Worm (Caenorhabditis elegans) whole organism, L1 larva: ENCODE measurements around the gene idpc-1.

Source experiments
- C04F5.9 ChIP-seq: sonication (generic microtip); optimal IDR thresholded peaks from 2 replicates; lab custom pipeline; 2016; ENCODE audit warnings: missing genetic modification characterization, missing compliant biosample characterization
- C16A3.4 ChIP-seq: fragments of 150-350 bp; optimal IDR thresholded peaks from 2 replicates; lab custom pipeline; 2014; ENCODE audit warnings: missing biosample characterization, missing genetic modification characterization
- alr-1 ChIP-seq: fragments of 200-800 bp; sonication (Bioruptor generic); optimal IDR thresholded peaks from 2 replicates; lab custom pipeline; 2018; ENCODE audit warnings: borderline replicate concordance, mild to moderate bottlenecking, missing genetic modification characterization, missing compliant biosample characterization
- blmp-1 ChIP-seq: fragments of 150-350 bp; optimal IDR thresholded peaks from 2 replicates; lab custom pipeline; 2014; ENCODE audit warnings: missing biosample characterization, missing genetic modification characterization
- ceh-88 ChIP-seq: fragments of 200-800 bp; sonication (Bioruptor generic); IDR thresholded peaks from 2 replicates; pipeline ENCODE4 v1.3.6; 2022; ENCODE audit warnings: missing genetic modification characterization, missing compliant biosample characterization
- ceh-90 ChIP-seq: sonication (generic microtip); optimal IDR thresholded peaks from 2 replicates; lab custom pipeline; 2016; ENCODE audit warnings: missing genetic modification characterization, missing compliant biosample characterization
- ces-1 ChIP-seq: fragments of 150-350 bp; optimal IDR thresholded peaks from 2 replicates; lab custom pipeline; 2014; ENCODE audit warnings: missing biosample characterization, missing genetic modification reagents, missing genetic modification characterization
- dsc-1 ChIP-seq: sonication (generic microtip); optimal IDR thresholded peaks from 2 replicates; lab custom pipeline; 2016; ENCODE audit warnings: mild to moderate bottlenecking, missing genetic modification characterization, missing compliant biosample characterization
- efl-1 ChIP-seq, 4 experiments: fragments of 150-350 bp; optimal IDR thresholded peaks in 3 of 4; peaks in 1 of 4; 1 replicate in 1 of 4; 2 replicates in 3 of 4; lab custom pipeline; 2014; ENCODE audit warnings: missing biosample characterization in 2 of 4, missing genetic modification characterization in 2 of 4, missing genetic modification reagents in 2 of 4
- efl-3 ChIP-seq: fragments of 200-800 bp; sonication (Bioruptor generic); optimal IDR thresholded peaks from 2 replicates; lab custom pipeline; 2018; ENCODE audit warnings: mild to moderate bottlenecking, missing genetic modification characterization, missing compliant biosample characterization
- egl-13 ChIP-seq: sonication (generic microtip); optimal IDR thresholded peaks from 2 replicates; lab custom pipeline; 2016; ENCODE audit warnings: missing genotype, missing genetic modification reagents, missing genetic modification characterization, missing compliant biosample characterization
- egl-27 ChIP-seq, 2 experiments: fragments of 150-350 bp in 1 of 2; sonication (generic microtip); optimal IDR thresholded peaks; 3 replicates each; lab custom pipeline; 2017 to 2018; ENCODE audit warnings: missing biosample characterization in 2 of 2, missing genetic modification characterization in 2 of 2, missing genetic modification reagents in 2 of 2
- elt-2 ChIP-seq: sonication (generic microtip); optimal IDR thresholded peaks from 2 replicates; lab custom pipeline; 2016; ENCODE audit warnings: missing genetic modification characterization, mild to moderate bottlenecking, inconsistent platforms, missing compliant biosample characterization, missing genetic modification reagents
- fkh-10 ChIP-seq: sonication (generic microtip); optimal IDR thresholded peaks from 2 replicates; lab custom pipeline; 2017; ENCODE audit warnings: missing biosample characterization, missing genetic modification reagents, missing genetic modification characterization
- isw-1 ChIP-seq: fragments of 200-800 bp; sonication (Bioruptor generic); IDR thresholded peaks from 2 replicates; pipeline ENCODE4 v1.3.6; 2022; ENCODE audit warnings: missing genetic modification characterization, missing compliant biosample characterization
- lin-14 ChIP-seq: fragments of 200-800 bp; sonication (Bioruptor generic); optimal IDR thresholded peaks from 2 replicates; lab custom pipeline; 2018; ENCODE audit warnings: mild to moderate bottlenecking, missing genetic modification characterization, moderate library complexity, missing compliant biosample characterization
- lin-35 ChIP-seq, 2 experiments: fragments of 150-350 bp; optimal IDR thresholded peaks; 2 replicates each; lab custom pipeline; 2014; ENCODE audit warnings: missing biosample characterization in 2 of 2, missing genetic modification characterization in 2 of 2, missing genetic modification reagents in 2 of 2
- lir-3 ChIP-seq: sonication (generic microtip); optimal IDR thresholded peaks from 2 replicates; lab custom pipeline; 2016; ENCODE audit warnings: mild to moderate bottlenecking, missing genetic modification characterization, moderate library complexity, missing compliant biosample characterization; ENCODE audit not compliant: poor library complexity
- mab-9 ChIP-seq: fragments of 200-800 bp; sonication (Bioruptor generic); IDR thresholded peaks from 2 replicates; pipeline ENCODE4 v1.3.6; 2022; ENCODE audit warnings: missing genetic modification reagents, missing genetic modification characterization, missing compliant biosample characterization
- mef-2 ChIP-seq: fragments of 150-350 bp; optimal IDR thresholded peaks from 2 replicates; lab custom pipeline; 2014; ENCODE audit warnings: missing biosample characterization, missing genetic modification characterization
- mep-1 ChIP-seq: fragments of 150-350 bp; optimal IDR thresholded peaks from 2 replicates; lab custom pipeline; 2014; ENCODE audit warnings: missing biosample characterization, missing genetic modification characterization
- nhr-19 ChIP-seq: fragments of 200-800 bp; sonication (Bioruptor generic); conservative IDR thresholded peaks from 2 replicates; pipeline ENCODE4 v1.3.6; 2022; ENCODE audit warnings: missing genetic modification characterization, missing compliant biosample characterization
- nhr-20 ChIP-seq: sonication (generic microtip); optimal IDR thresholded peaks from 2 replicates; lab custom pipeline; 2016; ENCODE audit warnings: mild to moderate bottlenecking, missing genetic modification characterization, missing compliant biosample characterization
- nhr-47 ChIP-seq: sonication (generic microtip); optimal IDR thresholded peaks from 2 replicates; lab custom pipeline; 2016; ENCODE audit warnings: mild to moderate bottlenecking, missing genetic modification characterization, moderate library complexity, missing compliant biosample characterization
- nhr-71 ChIP-seq: sonication (generic microtip); optimal IDR thresholded peaks from 2 replicates; lab custom pipeline; 2016; ENCODE audit warnings: mild to moderate bottlenecking, missing genetic modification characterization, moderate library complexity, missing compliant biosample characterization
- nhr-77 ChIP-seq: fragments of 150-350 bp; optimal IDR thresholded peaks from 2 replicates; lab custom pipeline; 2014; ENCODE audit warnings: missing biosample characterization, missing genetic modification characterization
- nhr-85 ChIP-seq: sonication (generic microtip); peaks from one replicate; lab custom pipeline; 2016; ENCODE audit warnings: missing genetic modification characterization, inconsistent platforms, missing compliant biosample characterization
- nhr-90 ChIP-seq: sonication (generic microtip); optimal IDR thresholded peaks from 2 replicates; lab custom pipeline; 2016; ENCODE audit warnings: mild to moderate bottlenecking, missing genetic modification characterization, missing compliant biosample characterization; ENCODE audit not compliant: poor library complexity
- pqm-1 ChIP-seq: sonication (generic microtip); optimal IDR thresholded peaks from 3 replicates; lab custom pipeline; 2017; ENCODE audit warnings: missing biosample characterization, missing genetic modification characterization
- snu-23 ChIP-seq: sonication (generic microtip); optimal IDR thresholded peaks from 2 replicates; lab custom pipeline; 2016; ENCODE audit warnings: missing genetic modification characterization, missing compliant biosample characterization
- sptf-1 ChIP-seq: fragments of 150-350 bp; optimal IDR thresholded peaks from 2 replicates; lab custom pipeline; 2014; ENCODE audit warnings: missing biosample characterization, missing genetic modification characterization
- swsn-7 ChIP-seq: sonication (generic microtip); optimal IDR thresholded peaks from 2 replicates; lab custom pipeline; 2016; ENCODE audit warnings: missing genetic modification characterization, missing compliant biosample characterization
- tbx-2 ChIP-seq: sonication (generic microtip); optimal IDR thresholded peaks from 2 replicates; lab custom pipeline; 2016; ENCODE audit warnings: missing genetic modification characterization, missing compliant biosample characterization
- unc-130 ChIP-seq: fragments of 150-350 bp; optimal IDR thresholded peaks from 2 replicates; lab custom pipeline; 2017; ENCODE audit warnings: missing biosample characterization, missing genetic modification characterization, inconsistent platforms
- unc-30 ChIP-seq: sonication (generic microtip); optimal IDR thresholded peaks from 2 replicates; lab custom pipeline; 2017; ENCODE audit warnings: missing biosample characterization, missing genetic modification characterization
- unc-62 ChIP-seq: fragments of 150-350 bp; optimal IDR thresholded peaks from 2 replicates; lab custom pipeline; 2014; ENCODE audit warnings: missing biosample characterization, missing genetic modification reagents, missing genetic modification characterization
- zag-1 ChIP-seq: fragments of 150-350 bp; optimal IDR thresholded peaks from 2 replicates; lab custom pipeline; 2014; ENCODE audit warnings: missing biosample characterization, missing genetic modification characterization

The idpc-1 gene

DNA sequence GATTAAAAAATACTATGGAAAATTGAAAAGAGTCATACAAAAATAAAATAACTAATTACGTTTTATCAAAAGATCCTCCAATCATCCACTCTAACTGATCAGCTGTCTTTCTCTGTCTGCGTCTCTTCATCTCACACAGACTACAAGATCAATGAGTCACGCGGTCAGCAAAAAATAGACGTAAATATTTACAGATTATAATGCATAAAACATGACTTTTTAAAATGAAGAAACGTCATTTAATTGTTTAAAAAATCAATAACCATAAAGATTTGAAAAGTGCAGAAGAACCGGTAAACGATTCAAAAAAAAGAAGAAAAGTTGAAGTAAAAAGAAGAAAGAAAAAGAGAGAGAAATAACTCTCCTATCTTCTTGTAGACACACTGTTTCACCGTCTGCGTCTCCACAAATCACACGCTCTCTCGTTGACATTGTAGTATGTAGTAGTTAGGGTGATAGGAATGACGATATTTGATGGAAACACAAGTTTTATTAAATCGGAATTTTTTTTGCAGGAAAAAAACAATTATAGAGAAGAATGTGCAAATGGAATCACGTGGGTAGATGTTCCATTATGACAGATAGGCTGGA lies 17.9 kb downstream of the idpc-1 start (continued):
- peak; percentile 3 for TF ChIP-seq dsc-1 (tag; lab: Kevin White, UChicago)
- no peak for TF ChIP-seq ces-1 (GFP tag; lab: Kevin White, UChicago)
- TF ChIP-seq nhr-77 (tag; lab: Kevin White, UChicago), result no peak
- peak; percentile 30 for TF ChIP-seq swsn-7 (tag; lab: Kevin White, UChicago)
- TF ChIP-seq fkh-10, result no peak
- peak; percentile 32; the same call in 1 of the 2 replicates for TF ChIP-seq nhr-19 (GFP tag; lab: Robert Waterston, UW)
- TF ChIP-seq lir-3, result peak; percentile 15
- TF ChIP-seq mep-1 (tag; lab: Kevin White, UChicago), result peak; percentile 72
- peak; percentile 73 for TF ChIP-seq nhr-20 (tag; lab: Kevin White, UChicago)
- peak; percentile 65 for TF ChIP-seq elt-2 (tag; lab: Kevin White, UChicago)
- TF ChIP-seq egl-27 (tag; optimal IDR thresholded peaks at IDR 0.05; lab: Kevin White, UChicago), result no peak
- TF ChIP-seq ceh-90 (tag; lab: Kevin White, UChicago), result no peak
- peak; percentile 81 for TF ChIP-seq nhr-71 (tag; lab: Kevin White, UChicago)
- peak; percentile 61 for TF ChIP-seq snu-23
- no peak for TF ChIP-seq isw-1 (GFP tag; lab: Robert Waterston, UW)
- peak; percentile 22 for TF ChIP-seq nhr-47 (tag; lab: Kevin White, UChicago)
- TF ChIP-seq efl-1 (optimal IDR thresholded peaks at IDR 0.05; lab: Kevin White, UChicago), result peak in 1 of 2 experiments; percentile 16
- TF ChIP-seq efl-1 (GFP tag; optimal IDR thresholded peaks at IDR 0.05 in 1 of 2; lab: Kevin White, UChicago), result peak; percentile 16 to 88
- no peak for TF ChIP-seq sptf-1 (tag; lab: Kevin White, UChicago)
- TF ChIP-seq zag-1, result no peak

ce11 chrIII:11446826-11447225 lies 19.8 kb downstream of the idpc-1 start:
- TF ChIP-seq nhr-47 (tag; lab: Kevin White, UChicago), result no peak
- TF ChIP-seq efl-1 (optimal IDR thresholded peaks at IDR 0.05; lab: Kevin White, UChicago), result no peak
- peak in 1 of 2 experiments; percentile 11 for TF ChIP-seq efl-1 (GFP tag; optimal IDR thresholded peaks at IDR 0.05 in 1 of 2; lab: Kevin White, UChicago)

DNA sequence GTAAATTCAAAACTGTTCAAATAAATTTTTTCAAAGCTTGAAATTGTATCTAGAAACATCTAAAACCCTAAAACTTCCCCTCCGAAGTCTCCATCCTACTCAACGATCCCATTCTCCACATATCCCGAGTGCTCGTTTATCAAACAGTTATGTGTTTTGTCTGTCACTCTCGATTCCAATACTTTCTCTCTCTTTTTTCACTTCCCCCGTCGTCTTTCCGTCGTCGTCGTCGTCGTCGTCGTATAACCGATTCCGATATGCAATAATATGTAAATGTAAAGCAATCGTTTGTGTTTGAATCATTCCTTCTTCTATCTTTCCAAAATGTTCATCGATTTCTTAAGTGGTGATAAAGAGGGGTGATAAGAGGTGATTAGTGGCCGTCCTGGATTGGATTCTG lies 21.3 kb downstream of the idpc-1 start:
- no peak for TF ChIP-seq efl-3 (GFP tag; lab: Kevin White, UChicago)
- no peak for TF ChIP-seq alr-1 (tag; lab: Kevin White, UChicago)
- TF ChIP-seq blmp-1 (tag; lab: Kevin White, UChicago), result peak; percentile 54
- TF ChIP-seq, all 84 proteins: peak for 1

ce11 chrIII:11451380-11451779 lies 24.4 kb downstream of the idpc-1 start:
- TF ChIP-seq C04F5.9 (tag; lab: Kevin White, UChicago), result no peak
- TF ChIP-seq nhr-85 (tag; lab: Kevin White, UChicago), result peak; percentile 59
- TF ChIP-seq nhr-90 (tag; lab: Kevin White, UChicago), result no peak
- TF ChIP-seq dsc-1 (tag; lab: Kevin White, UChicago), result peak; percentile 15
- TF ChIP-seq lin-14, result peak; percentile 44
- TF ChIP-seq blmp-1 (tag; lab: Kevin White, UChicago), result peak; percentile 45

ce11 chrIII:11452530-11452929 lies 25.5 kb downstream of the idpc-1 start:
- TF ChIP-seq mef-2, result no peak
- TF ChIP-seq swsn-7 (tag; lab: Kevin White, UChicago), result no peak
- no peak for TF ChIP-seq elt-2 (tag; lab: Kevin White, UChicago)
- no peak for TF ChIP-seq ceh-88 (GFP tag; lab: Robert Waterston, UW)
- no peak for TF ChIP-seq unc-62 (GFP tag; lab: Kevin White, UChicago)
- no peak for TF ChIP-seq dsc-1 (tag; lab: Kevin White, UChicago)
- TF ChIP-seq C04F5.9 (tag; lab: Kevin White, UChicago), result no peak
- no peak for TF ChIP-seq lin-35 (GFP tag; optimal IDR thresholded peaks at IDR 0.05; lab: Kevin White, UChicago)
- TF ChIP-seq mab-9, result no peak
- TF ChIP-seq tbx-2, result no peak
- TF ChIP-seq C16A3.4 (tag; lab: Kevin White, UChicago), result no peak
- no peak for TF ChIP-seq pqm-1 (tag; lab: Kevin White, UChicago)
- no peak for TF ChIP-seq unc-30 (tag; lab: Kevin White, UChicago)
- no peak for TF ChIP-seq egl-13 (tag; lab: Kevin White, UChicago)
- TF ChIP-seq unc-130 (tag; lab: Kevin White, UChicago), result no peak
